Fruit fly (Drosophila melanogaster): Measurements from ENCODE around the gene polybromo.
A peak's percentile ranks its signal among the peaks of the same experiment; 100 is the strongest.

Gene polybromo

DNA sequence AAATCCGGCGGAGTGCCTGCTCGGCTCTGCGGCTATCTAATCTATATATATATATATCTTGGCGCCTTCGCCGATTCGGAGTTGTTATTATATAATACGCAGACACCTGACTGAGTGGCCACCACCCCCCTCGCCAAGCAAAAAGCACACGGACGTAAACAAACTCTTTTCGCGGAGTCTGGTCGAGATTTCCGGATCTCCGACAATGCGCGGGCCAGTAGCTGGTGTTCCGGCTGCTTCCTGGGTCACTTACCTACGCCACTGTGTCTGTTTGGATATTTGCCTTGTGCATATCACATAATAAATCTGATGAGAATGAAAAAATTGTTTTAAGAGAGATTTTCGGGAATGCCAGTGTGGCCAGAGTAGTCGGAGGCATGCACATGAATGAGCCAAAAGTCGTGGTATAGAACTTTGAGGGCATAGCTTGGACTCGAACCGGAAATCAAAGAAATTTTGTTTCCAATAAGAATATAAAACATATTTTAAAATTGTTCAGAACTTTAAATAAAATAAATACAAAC is 18.0 kb downstream of the polybromo start, which contains the start of gene CG5805 (continued):
- TF ChIP-seq pfk (GFP tag; optimal IDR thresholded peaks at IDR 0.05) = peak; percentile 50
- TF ChIP-seq zen (tag; optimal IDR thresholded peaks at IDR 0.05) = peak; percentile 79
- TF ChIP-seq CG2678 (tag; optimal IDR thresholded peaks at IDR 0.05) = peak; percentile 70
- peak; percentile 19; the same call in 1 of the 3 replicates for TF ChIP-seq Aef1 (GFP tag; IDR thresholded peaks at IDR 0.05)
- TF ChIP-seq sens (GFP tag) = peak; percentile 96
- peak; percentile 93 for TF ChIP-seq CG11456 (GFP tag; IDR thresholded peaks at IDR 0.05)
- peak; percentile 47 for TF ChIP-seq CG8924 (tag; optimal IDR thresholded peaks at IDR 0.05)
- peak; percentile 83 for TF ChIP-seq CG4328 (GFP tag; optimal IDR thresholded peaks at IDR 0.05)
- TF ChIP-seq D19B (GFP tag; optimal IDR thresholded peaks at IDR 0.05) = peak; percentile 74
- peak; percentile 22 for TF ChIP-seq CG15696 (tag; optimal IDR thresholded peaks at IDR 0.05)
- TF ChIP-seq Scr (GFP tag; IDR thresholded peaks at IDR 0.05; ENCODE audit: partially characterized antibody) = peak; percentile 21; the same call in 1 of the 2 replicates
- TF ChIP-seq D (optimal IDR thresholded peaks at IDR 0.05) = no peak
- peak; percentile 79 for TF ChIP-seq D (GFP tag; optimal IDR thresholded peaks at IDR 0.05)
- peak; percentile 75 for TF ChIP-seq CG18764 (GFP tag; optimal IDR thresholded peaks at IDR 0.05)
- no peak for TF ChIP-seq tup (GFP tag; optimal IDR thresholded peaks at IDR 0.05)
- peak; percentile 78 for TF ChIP-seq Mad (GFP tag; optimal IDR thresholded peaks at IDR 0.05)
- peak; percentile 3 for TF ChIP-seq pum (GFP tag; optimal IDR thresholded peaks at IDR 0.05)
- TF ChIP-seq crol (GFP tag; IDR thresholded peaks at IDR 0.05) = peak; percentile 88
- peak; percentile 43 for TF ChIP-seq ERR (GFP tag; optimal IDR thresholded peaks at IDR 0.05)
- TF ChIP-seq CG2712 (tag; optimal IDR thresholded peaks at IDR 0.05) = peak; percentile 70
- TF ChIP-seq bigmax (GFP tag; optimal IDR thresholded peaks at IDR 0.05) = peak; percentile 65
- TF ChIP-seq Dip3 (GFP tag; optimal IDR thresholded peaks at IDR 0.05) = peak; percentile 69
- no peak for TF ChIP-seq mld (GFP tag; IDR thresholded peaks at IDR 0.05; ENCODE audit: partially characterized antibody)
- TF ChIP-seq CG3838 (GFP tag; optimal IDR thresholded peaks at IDR 0.05) = no peak
- peak; percentile 57 for TF ChIP-seq lilli (GFP tag; optimal IDR thresholded peaks at IDR 0.05)
- TF ChIP-seq gsb-n (tag; optimal IDR thresholded peaks at IDR 0.05) = peak; percentile 55
- TF ChIP-seq sim (GFP tag; IDR thresholded peaks at IDR 0.05) = peak; percentile 48; the same call in 1 of the 2 replicates
- TF ChIP-seq CG14441 (GFP tag; IDR thresholded peaks at IDR 0.05) = peak; percentile 72
- TF ChIP-seq CG14014 (GFP tag; IDR thresholded peaks at IDR 0.05) = peak; percentile 71
- TF ChIP-seq Eip74EF (GFP tag; optimal IDR thresholded peaks at IDR 0.05) = peak in 1 of 2 experiments; percentile 36
- TF ChIP-seq CG4730 (GFP tag; IDR thresholded peaks at IDR 0.05) = peak; percentile 50; the same call in 1 of the 2 replicates
- TF ChIP-seq Dll (GFP tag; IDR thresholded peaks at IDR 0.05; ENCODE audit: partially characterized antibody) = no peak
- peak; percentile 45 for TF ChIP-seq Dp (GFP tag; optimal IDR thresholded peaks at IDR 0.05)
- no peak for TF ChIP-seq prd (optimal IDR thresholded peaks at IDR 0.05)
- TF ChIP-seq prd (GFP tag; IDR thresholded peaks at IDR 0.05) = peak; percentile 65; the same call in 2 of the 3 replicates
- TF ChIP-seq aop (GFP tag; IDR thresholded peaks at IDR 0.05) = no peak
- TF ChIP-seq caup (GFP tag; optimal IDR thresholded peaks at IDR 0.05; ENCODE audit: severe bottlenecking) = peak; percentile 95
- peak; percentile 85 for TF ChIP-seq CG3163 (GFP tag; optimal IDR thresholded peaks at IDR 0.05)
- peak; percentile 92 for TF ChIP-seq CG3281 (GFP tag; optimal IDR thresholded peaks at IDR 0.05)
- TF ChIP-seq sob (GFP tag; IDR thresholded peaks at IDR 0.05) = peak; percentile 89
- peak; percentile 69 for TF ChIP-seq az2 (GFP tag; optimal IDR thresholded peaks at IDR 0.05)
- peak; percentile 80 for TF ChIP-seq pb (GFP tag; optimal IDR thresholded peaks at IDR 0.05)
- peak; percentile 87 for TF ChIP-seq PHDP (tag; optimal IDR thresholded peaks at IDR 0.05)
- no peak for TF ChIP-seq HLHmδ (GFP tag; optimal IDR thresholded peaks at IDR 0.05)
- TF ChIP-seq pho (GFP tag; optimal IDR thresholded peaks at IDR 0.05) = peak; percentile 76
- peak; percentile 60 for TF ChIP-seq GATAe (GFP tag; conservative IDR thresholded peaks at IDR 0.05)
- TF ChIP-seq CG10959 (GFP tag; IDR thresholded peaks at IDR 0.05) = peak; percentile 53
- peak; percentile 70 for TF ChIP-seq CG4707 (GFP tag; optimal IDR thresholded peaks at IDR 0.05)
- peak; percentile 58 for TF ChIP-seq slou (GFP tag; optimal IDR thresholded peaks at IDR 0.05)
- TF ChIP-seq CG18476 (GFP tag; optimal IDR thresholded peaks at IDR 0.05) = peak; percentile 42
